Worm (Caenorhabditis elegans) whole organism, L1 larva: ENCODE measurements around the gene F56B3.9.
"Not testable (repeated sequence)": the region's sequence is repeated elsewhere in the genome, so short reads cannot be mapped to it uniquely, and the experiment has no call there.

ENCODE experiments used
- C04F5.9 ChIP-seq: sonication (generic microtip); optimal IDR thresholded peaks from 2 replicates; lab custom pipeline; 2016; ENCODE audit warnings: missing genetic modification characterization, missing compliant biosample characterization
- C16A3.4 ChIP-seq: fragments of 150-350 bp; optimal IDR thresholded peaks from 2 replicates; lab custom pipeline; 2014; ENCODE audit warnings: missing biosample characterization, missing genetic modification characterization
- C34B4.2 ChIP-seq: sonication (generic microtip); optimal IDR thresholded peaks from 2 replicates; lab custom pipeline; 2017; ENCODE audit warnings: mild to moderate bottlenecking, missing genetic modification characterization, missing compliant biosample characterization
- aha-1 ChIP-seq: fragments of 150-350 bp; optimal IDR thresholded peaks from 2 replicates; lab custom pipeline; 2014; ENCODE audit warnings: missing biosample characterization, missing genetic modification characterization
- aly-2 ChIP-seq: fragments of 150-350 bp; optimal IDR thresholded peaks from 2 replicates; lab custom pipeline; 2014; ENCODE audit warnings: missing biosample characterization, missing genetic modification characterization
- ama-1 ChIP-seq: fragments of 150-350 bp; optimal IDR thresholded peaks from 2 replicates; lab custom pipeline; 2014
- ceh-63 ChIP-seq: fragments of 200-800 bp; sonication (Bioruptor generic); optimal IDR thresholded peaks from 2 replicates; lab custom pipeline; 2018; ENCODE audit warnings: mild to moderate bottlenecking, missing genetic modification characterization, missing compliant biosample characterization
- ceh-88 ChIP-seq: fragments of 200-800 bp; sonication (Bioruptor generic); IDR thresholded peaks from 2 replicates; pipeline ENCODE4 v1.3.6; 2022; ENCODE audit warnings: missing genetic modification characterization, missing compliant biosample characterization
- ceh-90 ChIP-seq: sonication (generic microtip); optimal IDR thresholded peaks from 2 replicates; lab custom pipeline; 2016; ENCODE audit warnings: missing genetic modification characterization, missing compliant biosample characterization
- dpl-1 ChIP-seq, 3 experiments: fragments of 150-350 bp in 2 of 3; sonication (generic microtip) in 1 of 3; optimal IDR thresholded peaks; 2 replicates each; lab custom pipeline; 2014 to 2017; ENCODE audit warnings: missing biosample characterization in 3 of 3, missing genetic modification characterization in 3 of 3, missing genetic modification reagents in 3 of 3
- dsc-1 ChIP-seq: sonication (generic microtip); optimal IDR thresholded peaks from 2 replicates; lab custom pipeline; 2016; ENCODE audit warnings: mild to moderate bottlenecking, missing genetic modification characterization, missing compliant biosample characterization
- efl-1 ChIP-seq, 4 experiments: fragments of 150-350 bp; optimal IDR thresholded peaks in 3 of 4; peaks in 1 of 4; 1 replicate in 1 of 4; 2 replicates in 3 of 4; lab custom pipeline; 2014; ENCODE audit warnings: missing biosample characterization in 2 of 4, missing genetic modification characterization in 2 of 4, missing genetic modification reagents in 2 of 4
- egl-13 ChIP-seq: sonication (generic microtip); optimal IDR thresholded peaks from 2 replicates; lab custom pipeline; 2016; ENCODE audit warnings: missing genotype, missing genetic modification reagents, missing genetic modification characterization, missing compliant biosample characterization
- elt-3 ChIP-seq, 6 experiments: fragments of 150-350 bp in 1 of 6; sonication (generic microtip); optimal IDR thresholded peaks; 2 replicates each; lab custom pipeline; 2017 to 2018; ENCODE audit warnings: missing biosample characterization in 6 of 6, missing genetic modification characterization in 6 of 6, inconsistent platforms in 1 of 6
- fkh-10 ChIP-seq: sonication (generic microtip); optimal IDR thresholded peaks from 2 replicates; lab custom pipeline; 2017; ENCODE audit warnings: missing biosample characterization, missing genetic modification reagents, missing genetic modification characterization
- irx-1 ChIP-seq: sonication (generic microtip); optimal IDR thresholded peaks from 2 replicates; lab custom pipeline; 2016; ENCODE audit warnings: missing genetic modification characterization, missing compliant biosample characterization
- lin-14 ChIP-seq: fragments of 200-800 bp; sonication (Bioruptor generic); optimal IDR thresholded peaks from 2 replicates; lab custom pipeline; 2018; ENCODE audit warnings: mild to moderate bottlenecking, missing genetic modification characterization, moderate library complexity, missing compliant biosample characterization
- lin-39 ChIP-seq: fragments of 150-350 bp; optimal IDR thresholded peaks from 2 replicates; lab custom pipeline; 2014; ENCODE audit warnings: missing biosample characterization, missing genetic modification reagents, missing genetic modification characterization
- lsy-2 ChIP-seq, 2 experiments: fragments of 150-350 bp; optimal IDR thresholded peaks; 2 replicates each; lab custom pipeline; 2014; ENCODE audit warnings: missing biosample characterization in 2 of 2, missing genetic modification characterization in 2 of 2
- nhr-11 ChIP-seq: fragments of 150-350 bp; optimal IDR thresholded peaks from 2 replicates; lab custom pipeline; 2014; ENCODE audit warnings: missing biosample characterization, missing genetic modification characterization
- nhr-12 ChIP-seq: sonication (generic microtip); optimal IDR thresholded peaks from 2 replicates; lab custom pipeline; 2017; ENCODE audit warnings: missing biosample characterization, missing genetic modification characterization
- nhr-19 ChIP-seq: fragments of 200-800 bp; sonication (Bioruptor generic); conservative IDR thresholded peaks from 2 replicates; pipeline ENCODE4 v1.3.6; 2022; ENCODE audit warnings: missing genetic modification characterization, missing compliant biosample characterization
- nhr-20 ChIP-seq: sonication (generic microtip); optimal IDR thresholded peaks from 2 replicates; lab custom pipeline; 2016; ENCODE audit warnings: mild to moderate bottlenecking, missing genetic modification characterization, missing compliant biosample characterization
- nhr-237 ChIP-seq: fragments of 150-350 bp; optimal IDR thresholded peaks from 2 replicates; lab custom pipeline; 2014; ENCODE audit warnings: missing biosample characterization, missing genetic modification characterization
- nhr-47 ChIP-seq: sonication (generic microtip); optimal IDR thresholded peaks from 2 replicates; lab custom pipeline; 2016; ENCODE audit warnings: mild to moderate bottlenecking, missing genetic modification characterization, moderate library complexity, missing compliant biosample characterization
- nhr-71 ChIP-seq: sonication (generic microtip); optimal IDR thresholded peaks from 2 replicates; lab custom pipeline; 2016; ENCODE audit warnings: mild to moderate bottlenecking, missing genetic modification characterization, moderate library complexity, missing compliant biosample characterization
- nhr-76 ChIP-seq: sonication (generic microtip); optimal IDR thresholded peaks from 2 replicates; lab custom pipeline; 2017; ENCODE audit warnings: missing biosample characterization, missing genetic modification characterization
- nhr-85 ChIP-seq: sonication (generic microtip); peaks from one replicate; lab custom pipeline; 2016; ENCODE audit warnings: missing genetic modification characterization, inconsistent platforms, missing compliant biosample characterization
- nhr-90 ChIP-seq: sonication (generic microtip); optimal IDR thresholded peaks from 2 replicates; lab custom pipeline; 2016; ENCODE audit warnings: mild to moderate bottlenecking, missing genetic modification characterization, missing compliant biosample characterization; ENCODE audit not compliant: poor library complexity
- rnt-1 ChIP-seq: sonication (generic microtip); optimal IDR thresholded peaks from 2 replicates; lab custom pipeline; 2016; ENCODE audit warnings: mild to moderate bottlenecking, missing genetic modification characterization, moderate library complexity, missing compliant biosample characterization
- skn-1 ChIP-seq: fragments of 150-350 bp; optimal IDR thresholded peaks from 2 replicates; lab custom pipeline; 2014; ENCODE audit warnings: missing biosample characterization, missing genetic modification characterization
- snpc-4 ChIP-seq: fragments of 150-350 bp; optimal IDR thresholded peaks from 2 replicates; lab custom pipeline; 2014; ENCODE audit warnings: missing biosample characterization, missing genetic modification characterization
- snu-23 ChIP-seq: sonication (generic microtip); optimal IDR thresholded peaks from 2 replicates; lab custom pipeline; 2016; ENCODE audit warnings: missing genetic modification characterization, missing compliant biosample characterization
- sptf-1 ChIP-seq: fragments of 150-350 bp; optimal IDR thresholded peaks from 2 replicates; lab custom pipeline; 2014; ENCODE audit warnings: missing biosample characterization, missing genetic modification characterization
- sup-37 ChIP-seq: fragments of 200-800 bp; sonication (Bioruptor generic); optimal IDR thresholded peaks from 2 replicates; lab custom pipeline; 2018; ENCODE audit warnings: mild to moderate bottlenecking, missing genetic modification characterization, missing compliant biosample characterization
- swsn-7 ChIP-seq: sonication (generic microtip); optimal IDR thresholded peaks from 2 replicates; lab custom pipeline; 2016; ENCODE audit warnings: missing genetic modification characterization, missing compliant biosample characterization
- tbx-2 ChIP-seq: sonication (generic microtip); optimal IDR thresholded peaks from 2 replicates; lab custom pipeline; 2016; ENCODE audit warnings: missing genetic modification characterization, missing compliant biosample characterization
- unc-30 ChIP-seq: sonication (generic microtip); optimal IDR thresholded peaks from 2 replicates; lab custom pipeline; 2017; ENCODE audit warnings: missing biosample characterization, missing genetic modification characterization
- unc-62 ChIP-seq: fragments of 150-350 bp; optimal IDR thresholded peaks from 2 replicates; lab custom pipeline; 2014; ENCODE audit warnings: missing biosample characterization, missing genetic modification reagents, missing genetic modification characterization
- unc-98 ChIP-seq: fragments of 200-800 bp; sonication (Bioruptor generic); IDR thresholded peaks from 2 replicates; pipeline ENCODE4 v1.3.6; 2022; ENCODE audit warnings: missing genetic modification characterization, missing compliant biosample characterization
- vab-15 ChIP-seq: sonication (generic microtip); optimal IDR thresholded peaks from 2 replicates; lab custom pipeline; 2017; ENCODE audit warnings: missing genotype, mild to moderate bottlenecking, missing genetic modification characterization, missing compliant biosample characterization
- ztf-4 ChIP-seq: fragments of 150-350 bp; optimal IDR thresholded peaks from 2 replicates; lab custom pipeline; 2014; ENCODE audit warnings: missing biosample characterization, missing genetic modification characterization

F56B3.9 gene

DNA sequence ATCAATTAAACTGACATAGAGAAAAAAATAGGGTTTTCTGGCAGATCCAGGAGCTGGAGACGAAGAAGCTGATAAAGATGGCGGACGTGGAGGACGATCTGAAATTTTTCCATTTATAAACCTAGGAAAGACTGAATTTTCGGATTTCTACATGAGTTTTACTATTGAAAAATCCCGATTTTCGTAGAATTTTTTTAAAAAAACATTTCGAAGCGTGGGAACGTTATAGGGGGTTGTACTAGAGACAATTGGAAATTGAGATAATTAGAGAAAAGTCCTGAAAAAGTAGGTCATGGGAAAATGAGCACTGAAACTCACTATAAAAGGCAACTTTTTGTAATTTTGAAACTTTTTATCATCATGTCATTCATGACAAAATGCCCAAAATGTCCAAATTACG is at the start of gene F56B3.9:
Gene F56B3.9, plus strand, starts transcription at position 301 of the 400 bp plus-strand sequence.
- TF ChIP-seq ama-1 (lab: Kevin White, UChicago); nhr-11; lin-14 (GFP tag; lab: Kevin White, UChicago): not testable (repeated sequence)

DNA sequence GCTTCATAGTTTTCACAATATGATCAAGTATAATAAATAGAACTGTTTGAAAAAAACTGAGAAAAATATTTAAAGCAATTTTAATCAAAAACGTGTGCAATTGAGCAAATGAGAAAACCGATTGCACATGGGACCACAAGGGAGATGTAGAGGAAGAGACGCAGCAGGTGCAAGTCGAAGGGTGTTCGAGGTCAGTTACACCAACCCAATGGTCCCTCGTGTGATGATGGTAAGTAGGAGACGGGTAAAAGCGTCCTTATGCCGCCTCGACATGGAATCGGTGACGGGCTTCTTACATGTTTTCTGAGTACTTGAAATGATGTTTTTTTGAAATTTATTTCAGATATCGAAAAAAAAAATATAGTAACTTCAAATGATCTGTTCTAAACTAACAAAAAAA is 43.1 kb upstream of the F56B3.9 start, which contains the start of gene Y55F3C.9:
Gene Y55F3C.9, minus strand, starts transcription at position 101 of the 400 bp plus-strand sequence.
- no peak for TF ChIP-seq nhr-12
- no peak for TF ChIP-seq C04F5.9 (tag; lab: Kevin White, UChicago)
- no peak for TF ChIP-seq ceh-88 (GFP tag; lab: Robert Waterston, UW)
- TF ChIP-seq efl-1 (optimal IDR thresholded peaks at IDR 0.05; lab: Kevin White, UChicago): no peak
- TF ChIP-seq efl-1 (GFP tag; optimal IDR thresholded peaks at IDR 0.05 in 1 of 2; lab: Kevin White, UChicago): peak in 1 of 2 experiments; percentile 24
- TF ChIP-seq unc-30 (tag; lab: Kevin White, UChicago): no peak
- TF ChIP-seq egl-13 (tag; lab: Kevin White, UChicago): no peak
- TF ChIP-seq ceh-63 (GFP tag; lab: Kevin White, UChicago): no peak
- TF ChIP-seq dsc-1: peak; percentile 61

DNA sequence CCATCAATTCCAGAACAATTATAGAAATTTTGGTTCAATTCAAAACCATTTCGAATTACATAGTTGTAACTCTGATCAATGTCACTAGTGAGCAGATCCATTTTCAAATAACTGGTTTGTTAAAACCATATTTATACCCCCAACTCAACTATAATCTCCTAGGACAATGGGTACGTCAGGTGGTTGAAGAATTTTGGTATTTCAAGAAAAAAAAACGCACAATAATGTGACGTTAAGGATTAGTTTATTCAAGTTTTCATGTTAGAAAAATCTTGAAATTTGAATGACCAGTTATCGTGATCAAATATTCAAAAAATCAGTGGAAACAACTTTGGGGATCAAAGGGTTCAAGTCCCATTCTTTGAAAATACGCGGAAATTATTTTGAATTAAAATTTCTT is 40.2 kb upstream of the F56B3.9 start, which contains the start of gene srt-24:
Gene srt-24, minus strand, starts transcription at position 101 of the 400 bp plus-strand sequence.
- TF ChIP-seq ceh-90 (no peak), skn-1 (no peak), aha-1 (tag; lab: Kevin White, UChicago) (no peak), elt-3 (tag; optimal IDR thresholded peaks at IDR 0.05; lab: Kevin White, UChicago) (no peak), ztf-4 (no peak), irx-1 (tag; lab: Kevin White, UChicago) (no peak), sptf-1 (tag; lab: Kevin White, UChicago) (no peak), dpl-1 (GFP tag; optimal IDR thresholded peaks at IDR 0.05; lab: Kevin White, UChicago) (no peak), sup-37 (GFP tag; lab: Kevin White, UChicago) (no peak), rnt-1 (no peak), nhr-237 (tag; lab: Kevin White, UChicago) (no peak), ceh-88 (GFP tag; lab: Robert Waterston, UW) (no peak), unc-98 (GFP tag; lab: Robert Waterston, UW) (no peak), tbx-2 (tag; lab: Kevin White, UChicago) (no peak), unc-62 (no peak), fkh-10 (GFP tag; lab: Kevin White, UChicago) (no peak), vab-15 (tag; lab: Kevin White, UChicago) (no peak), snpc-4 (no peak), C34B4.2 (tag; lab: Kevin White, UChicago) (no peak)

DNA sequence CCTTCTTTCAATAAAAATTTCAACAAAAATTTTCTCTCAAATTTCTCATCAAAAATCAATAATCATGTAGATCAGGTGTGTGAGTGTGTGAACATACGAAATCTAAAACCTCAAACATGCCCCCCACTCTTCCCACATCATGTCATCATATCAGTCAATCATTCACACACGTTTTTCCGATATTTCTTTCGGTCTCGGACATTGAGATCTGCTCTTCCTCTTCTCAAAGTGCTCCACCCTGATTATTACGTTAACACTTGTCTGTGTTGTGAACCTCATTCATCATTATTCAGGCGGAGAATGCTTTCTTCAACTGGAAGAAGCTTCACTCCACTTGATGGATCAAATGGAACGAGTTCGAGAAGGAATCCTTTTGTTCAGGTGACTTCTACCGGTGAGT is 34.7 kb upstream of the F56B3.9 start, which contains the start of gene kvs-5:
Gene kvs-5, plus strand, starts transcription at position 301 of the 400 bp plus-strand sequence.
- TF ChIP-seq lin-14 (GFP tag; lab: Kevin White, UChicago) (no peak), nhr-85 (tag; lab: Kevin White, UChicago) (peak; percentile 41)

DNA sequence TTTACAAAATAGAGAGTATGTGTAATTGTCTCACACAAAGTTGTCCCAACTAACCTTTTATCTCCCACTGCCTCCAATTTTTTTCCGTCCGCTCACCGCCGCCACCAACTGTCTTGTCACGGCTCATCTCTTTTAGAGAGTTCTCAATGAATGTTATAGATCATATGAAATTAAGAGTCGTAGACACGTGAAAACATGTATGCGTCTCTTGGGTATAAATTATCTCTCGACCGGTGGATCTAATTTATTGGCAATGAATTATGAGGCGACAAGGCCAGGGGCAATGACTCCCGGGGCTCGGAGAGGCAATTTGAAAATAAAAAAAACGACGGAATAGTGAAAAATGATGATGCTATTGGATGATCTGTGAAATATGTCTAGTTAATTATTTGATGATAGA is 30.5 kb upstream of the F56B3.9 start:
- peak; percentile 10 for TF ChIP-seq nhr-47 (tag; lab: Kevin White, UChicago)
- no peak for TF ChIP-seq C04F5.9 (tag; lab: Kevin White, UChicago)
- TF ChIP-seq tbx-2 (tag; lab: Kevin White, UChicago): peak; percentile 47
- TF ChIP-seq rnt-1: peak; percentile 74
- peak; percentile 58 for TF ChIP-seq lin-39 (tag; lab: Kevin White, UChicago)
- no peak for TF ChIP-seq C16A3.4
- peak; percentile 5 to 13 for TF ChIP-seq lsy-2 (tag; optimal IDR thresholded peaks at IDR 0.05; lab: Kevin White, UChicago)
- peak; percentile 77 for TF ChIP-seq lin-14 (GFP tag; lab: Kevin White, UChicago)
- no peak for TF ChIP-seq egl-13 (tag; lab: Kevin White, UChicago)
- TF ChIP-seq swsn-7 (tag; lab: Kevin White, UChicago): no peak
- no peak for TF ChIP-seq nhr-237 (tag; lab: Kevin White, UChicago)
- TF ChIP-seq ztf-4: no peak
- peak; percentile 47 for TF ChIP-seq nhr-19
- peak; percentile 12 to 26 for TF ChIP-seq efl-1 (optimal IDR thresholded peaks at IDR 0.05; lab: Kevin White, UChicago)
- TF ChIP-seq efl-1 (GFP tag; optimal IDR thresholded peaks at IDR 0.05 in 1 of 2; lab: Kevin White, UChicago): no peak
- TF ChIP-seq snu-23 (GFP tag; lab: Kevin White, UChicago): peak; percentile 32
- no peak for TF ChIP-seq nhr-90
- no peak for TF ChIP-seq nhr-85 (tag; lab: Kevin White, UChicago)
- peak; percentile 29 for TF ChIP-seq nhr-20 (tag; lab: Kevin White, UChicago)
- TF ChIP-seq nhr-71 (tag; lab: Kevin White, UChicago): peak; percentile 81
- TF ChIP-seq aly-2 (tag; lab: Kevin White, UChicago): no peak
- TF ChIP-seq dsc-1: peak; percentile 19
- no peak for TF ChIP-seq nhr-76 (tag; lab: Kevin White, UChicago)
- no peak for TF ChIP-seq elt-3 (tag; optimal IDR thresholded peaks at IDR 0.05; lab: Kevin White, UChicago)
